Worm (Caenorhabditis elegans) whole organism, mixed stage, embryonic: ENCODE measurements around the gene T13H5.8.

Source experiments
- blmp-1 ChIP-seq: fragments of 150-350 bp; optimal IDR thresholded peaks from 2 replicates; lab custom pipeline; 2014; ENCODE audit warnings: missing biosample characterization, missing genetic modification characterization
- ceh-39 ChIP-seq: fragments of 150-350 bp; optimal IDR thresholded peaks from 2 replicates; lab custom pipeline; 2014; ENCODE audit warnings: missing biosample characterization, missing genetic modification characterization
- ces-1 ChIP-seq: fragments of 150-350 bp; optimal IDR thresholded peaks from 2 replicates; lab custom pipeline; 2014; ENCODE audit warnings: missing biosample characterization, missing genetic modification reagents, missing genetic modification characterization
- ham-2 ChIP-seq: fragments of 200-800 bp; sonication (Bioruptor generic); optimal IDR thresholded peaks from 2 replicates; lab custom pipeline; 2018; ENCODE audit warnings: mild to moderate bottlenecking, missing genetic modification characterization, missing compliant biosample characterization
- mep-1 ChIP-seq: fragments of 150-350 bp; optimal IDR thresholded peaks from 2 replicates; lab custom pipeline; 2017; ENCODE audit warnings: missing biosample characterization, missing genetic modification reagents, missing genetic modification characterization, inconsistent platforms
- nhr-12 ChIP-seq: fragments of 150-350 bp; optimal IDR thresholded peaks from 2 replicates; lab custom pipeline; 2014; ENCODE audit warnings: missing biosample characterization, missing genetic modification characterization
- nhr-237 ChIP-seq: fragments of 150-350 bp; optimal IDR thresholded peaks from 2 replicates; lab custom pipeline; 2014; ENCODE audit warnings: missing biosample characterization, missing genetic modification characterization
- sem-2 ChIP-seq: fragments of 200-800 bp; sonication (Bioruptor generic); optimal IDR thresholded peaks from 2 replicates; lab custom pipeline; 2018; ENCODE audit warnings: mild to moderate bottlenecking, missing genetic modification characterization, missing compliant biosample characterization
- snpc-4 ChIP-seq: fragments of 150-350 bp; optimal IDR thresholded peaks from 2 replicates; lab custom pipeline; 2014; ENCODE audit warnings: missing biosample characterization, missing genetic modification characterization
- unc-39 ChIP-seq: fragments of 150-350 bp; optimal IDR thresholded peaks from 2 replicates; lab custom pipeline; 2014; ENCODE audit warnings: missing biosample characterization, missing genetic modification characterization
- unc-62 ChIP-seq: fragments of 150-350 bp; optimal IDR thresholded peaks from 2 replicates; lab custom pipeline; 2014; ENCODE audit warnings: missing biosample characterization, missing genetic modification reagents, missing genetic modification characterization
- ztf-11 ChIP-seq: fragments of 150-350 bp; optimal IDR thresholded peaks from 2 replicates; lab custom pipeline; 2014; ENCODE audit warnings: missing biosample characterization, missing genetic modification characterization

ce11 chrII:8515521-8515920, 2.8 kb upstream of the T13H5.8 start:
- TF ChIP-seq sem-2 (GFP tag; lab: Kevin White, UChicago) (no peak), ceh-39 (tag; lab: Kevin White, UChicago) (no peak), ham-2 (no peak), unc-39 (tag; lab: Kevin White, UChicago) (no peak), unc-62 (GFP tag; lab: Kevin White, UChicago) (no peak), mep-1 (tag; lab: Kevin White, UChicago) (no peak), blmp-1 (tag; lab: Kevin White, UChicago) (no peak), nhr-237 (no peak), ztf-11 (tag; lab: Kevin White, UChicago) (no peak), nhr-12 (no peak), snpc-4 (no peak), ces-1 (GFP tag; lab: Kevin White, UChicago) (no peak)
